Worm (Caenorhabditis elegans) whole organism, L3 larva: Measurements from ENCODE around the gene T24E12.1.

Source experiments
- R02D3.7 ChIP-seq: fragments of 150-350 bp; optimal IDR thresholded peaks from 2 replicates; lab custom pipeline; 2014; ENCODE audit warnings: missing biosample characterization, missing genetic modification characterization
- ZK546.5 ChIP-seq: sonication (generic microtip); optimal IDR thresholded peaks from 2 replicates; lab custom pipeline; 2017; ENCODE audit warnings: missing biosample characterization, missing genetic modification characterization
- aly-2 ChIP-seq: fragments of 150-350 bp; optimal IDR thresholded peaks from 2 replicates; lab custom pipeline; 2014; ENCODE audit warnings: missing biosample characterization, missing genetic modification characterization
- ama-1 ChIP-seq: fragments of 150-350 bp; optimal IDR thresholded peaks from 2 replicates; lab custom pipeline; 2018
- ceh-16 ChIP-seq: sonication (generic microtip); optimal IDR thresholded peaks from 2 replicates; lab custom pipeline; 2017; ENCODE audit warnings: missing biosample characterization, missing genetic modification characterization
- ceh-28 ChIP-seq: fragments of 150-350 bp; optimal IDR thresholded peaks from 2 replicates; lab custom pipeline; 2014; ENCODE audit warnings: missing biosample characterization, missing genetic modification reagents, missing genetic modification characterization
- ceh-82 ChIP-seq: fragments of 150-350 bp; optimal IDR thresholded peaks from 2 replicates; lab custom pipeline; 2014; ENCODE audit warnings: missing biosample characterization, missing genetic modification characterization
- ceh-9 ChIP-seq: sonication (generic microtip); optimal IDR thresholded peaks from 2 replicates; lab custom pipeline; 2018; ENCODE audit warnings: missing biosample characterization, missing genetic modification characterization
- daf-12 ChIP-seq: fragments of 150-350 bp; optimal IDR thresholded peaks from 2 replicates; lab custom pipeline; 2014; ENCODE audit warnings: missing biosample characterization, missing genetic modification reagents, missing genetic modification characterization
- egl-27 ChIP-seq: sonication (generic microtip); optimal IDR thresholded peaks from 4 replicates; lab custom pipeline; 2017; ENCODE audit warnings: missing biosample characterization, missing genetic modification reagents, missing genetic modification characterization
- egl-5 ChIP-seq: fragments of 150-350 bp; optimal IDR thresholded peaks from 2 replicates; lab custom pipeline; 2017; ENCODE audit warnings: missing biosample characterization, missing genetic modification reagents, missing genetic modification characterization, inconsistent platforms
- elt-1 ChIP-seq: fragments of 150-350 bp; optimal IDR thresholded peaks from 2 replicates; lab custom pipeline; 2014; ENCODE audit warnings: missing biosample characterization, missing genetic modification characterization
- elt-2 ChIP-seq: sonication (generic microtip); optimal IDR thresholded peaks from 2 replicates; lab custom pipeline; 2016; ENCODE audit warnings: missing genetic modification reagents, mild to moderate bottlenecking, missing genetic modification characterization, missing compliant biosample characterization
- elt-3 ChIP-seq, 3 experiments: fragments of 150-350 bp in 1 of 3; sonication (generic microtip) in 2 of 3; optimal IDR thresholded peaks; 2 replicates in 2 of 3; 4 replicates in 1 of 3; lab custom pipeline; 2014 to 2017; ENCODE audit warnings: missing biosample characterization in 3 of 3, missing genetic modification characterization in 3 of 3
- eor-1 ChIP-seq, 2 experiments: fragments of 150-350 bp; optimal IDR thresholded peaks; 2 replicates each; lab custom pipeline; 2014 to 2018; ENCODE audit warnings: missing biosample characterization in 2 of 2, missing genetic modification characterization in 2 of 2
- fkh-10 ChIP-seq: sonication (generic microtip); optimal IDR thresholded peaks from 2 replicates; lab custom pipeline; 2017; ENCODE audit warnings: missing biosample characterization, missing genetic modification reagents, missing genetic modification characterization
- fkh-2 ChIP-seq: fragments of 150-350 bp; optimal IDR thresholded peaks from 2 replicates; lab custom pipeline; 2014; ENCODE audit warnings: missing biosample characterization, missing genetic modification reagents, missing genetic modification characterization
- fos-1 ChIP-seq: fragments of 150-350 bp; optimal IDR thresholded peaks from 2 replicates; lab custom pipeline; 2014; ENCODE audit warnings: missing biosample characterization, missing genetic modification characterization
- hmg-11 ChIP-seq: sonication (generic microtip); optimal IDR thresholded peaks from 2 replicates; lab custom pipeline; 2016; ENCODE audit warnings: missing genetic modification characterization, missing compliant biosample characterization
- jun-1 ChIP-seq: fragments of 150-350 bp; optimal IDR thresholded peaks from 2 replicates; lab custom pipeline; 2014; ENCODE audit warnings: missing biosample characterization, missing genetic modification reagents, missing genetic modification characterization
- lin-15B ChIP-seq: fragments of 150-350 bp; optimal IDR thresholded peaks from 2 replicates; lab custom pipeline; 2014; ENCODE audit warnings: missing biosample characterization, missing genetic modification characterization
- lin-39 ChIP-seq: fragments of 150-350 bp; optimal IDR thresholded peaks from 2 replicates; lab custom pipeline; 2018; ENCODE audit warnings: missing biosample characterization, missing genetic modification reagents, missing genetic modification characterization
- lsy-12 ChIP-seq: sonication (generic microtip); optimal IDR thresholded peaks from 2 replicates; lab custom pipeline; 2016; ENCODE audit warnings: mild to moderate bottlenecking, missing genetic modification characterization, missing compliant biosample characterization
- mdl-1 ChIP-seq: fragments of 150-350 bp; optimal IDR thresholded peaks from 2 replicates; lab custom pipeline; 2014; ENCODE audit warnings: missing biosample characterization, missing genetic modification characterization
- mml-1 ChIP-seq: fragments of 150-350 bp; sonication (generic microtip); optimal IDR thresholded peaks from 3 replicates; lab custom pipeline; 2014; ENCODE audit warnings: missing biosample characterization, missing genetic modification characterization
- nfya-1 ChIP-seq: sonication (generic microtip); optimal IDR thresholded peaks from 2 replicates; lab custom pipeline; 2017; ENCODE audit warnings: missing genetic modification characterization, mild to moderate bottlenecking, missing compliant biosample characterization, antibody characterized with exemption, moderate library complexity; ENCODE audit not compliant: insufficient read depth
- nhr-11 ChIP-seq: fragments of 150-350 bp; optimal IDR thresholded peaks from 2 replicates; lab custom pipeline; 2014; ENCODE audit warnings: missing biosample characterization, missing genetic modification characterization
- nhr-12 ChIP-seq: fragments of 150-350 bp; optimal IDR thresholded peaks from 2 replicates; lab custom pipeline; 2014; ENCODE audit warnings: missing biosample characterization, missing genetic modification characterization
- nhr-23 ChIP-seq: fragments of 150-350 bp; optimal IDR thresholded peaks from 2 replicates; lab custom pipeline; 2014; ENCODE audit warnings: missing biosample characterization, missing genetic modification reagents, missing genetic modification characterization
- nhr-237 ChIP-seq: fragments of 150-350 bp; optimal IDR thresholded peaks from 2 replicates; lab custom pipeline; 2014; ENCODE audit warnings: missing biosample characterization, missing genetic modification characterization
- nhr-25 ChIP-seq: sonication (generic microtip); optimal IDR thresholded peaks from 2 replicates; lab custom pipeline; 2017; ENCODE audit warnings: missing biosample characterization, missing genetic modification characterization
- nhr-28 ChIP-seq: fragments of 150-350 bp; optimal IDR thresholded peaks from 2 replicates; lab custom pipeline; 2014; ENCODE audit warnings: missing biosample characterization, missing genetic modification characterization
- nhr-43 ChIP-seq: sonication (generic microtip); optimal IDR thresholded peaks from 2 replicates; lab custom pipeline; 2016; ENCODE audit warnings: mild to moderate bottlenecking, missing genetic modification characterization, missing compliant biosample characterization; ENCODE audit not compliant: poor library complexity, severe bottlenecking
- nhr-67 ChIP-seq: fragments of 150-350 bp; optimal IDR thresholded peaks from 2 replicates; lab custom pipeline; 2014; ENCODE audit warnings: missing biosample characterization, missing genetic modification characterization
- nhr-76 ChIP-seq: fragments of 150-350 bp; sonication (generic microtip); optimal IDR thresholded peaks from 5 replicates; lab custom pipeline; 2014; ENCODE audit warnings: missing biosample characterization, missing genetic modification characterization
- nhr-77 ChIP-seq: fragments of 150-350 bp; optimal IDR thresholded peaks from 2 replicates; lab custom pipeline; 2014; ENCODE audit warnings: missing biosample characterization, missing genetic modification characterization
- pha-4 ChIP-seq: fragments of 150-350 bp; optimal IDR thresholded peaks from 2 replicates; lab custom pipeline; 2014; ENCODE audit warnings: missing biosample characterization, missing genetic modification reagents, missing genetic modification characterization
- pqm-1 ChIP-seq: fragments of 150-350 bp; optimal IDR thresholded peaks from 2 replicates; lab custom pipeline; 2017; ENCODE audit warnings: missing biosample characterization, missing genetic modification characterization, inconsistent platforms
- sea-2 ChIP-seq: fragments of 150-350 bp; sonication (generic microtip); optimal IDR thresholded peaks from 4 replicates; lab custom pipeline; 2014; ENCODE audit warnings: missing biosample characterization, missing genetic modification reagents, missing genetic modification characterization
- skn-1 ChIP-seq: fragments of 150-350 bp; optimal IDR thresholded peaks from 2 replicates; lab custom pipeline; 2014; ENCODE audit warnings: missing biosample characterization, missing genetic modification characterization
- snpc-4 ChIP-seq: fragments of 150-350 bp; optimal IDR thresholded peaks from 2 replicates; lab custom pipeline; 2014; ENCODE audit warnings: missing biosample characterization, missing genetic modification characterization
- tbx-2 ChIP-seq: sonication (generic microtip); optimal IDR thresholded peaks from 2 replicates; lab custom pipeline; 2016; ENCODE audit warnings: mild to moderate bottlenecking, missing genetic modification characterization, missing compliant biosample characterization
- unc-39 ChIP-seq: sonication (generic microtip); optimal IDR thresholded peaks from 4 replicates; lab custom pipeline; 2017; ENCODE audit warnings: missing biosample characterization, missing genetic modification characterization
- unc-62 ChIP-seq: fragments of 150-350 bp; sonication (generic microtip); optimal IDR thresholded peaks from 4 replicates; lab custom pipeline; 2014; ENCODE audit warnings: missing biosample characterization, missing genetic modification reagents, missing genetic modification characterization
- zag-1 ChIP-seq: fragments of 150-350 bp; optimal IDR thresholded peaks from 2 replicates; lab custom pipeline; 2014; ENCODE audit warnings: missing biosample characterization, missing genetic modification characterization
- ztf-11 ChIP-seq: fragments of 150-350 bp; optimal IDR thresholded peaks from 2 replicates; lab custom pipeline; 2014; ENCODE audit warnings: missing biosample characterization, missing genetic modification characterization
- ztf-4 ChIP-seq: fragments of 150-350 bp; optimal IDR thresholded peaks from 2 replicates; lab custom pipeline; 2014; ENCODE audit warnings: missing biosample characterization, missing genetic modification characterization

T24E12.1 gene

ce11 chrII:3805518-3805917 is 20.2 kb downstream of the T24E12.1 start:
- no peak for TF ChIP-seq nhr-237 (tag; lab: Kevin White, UChicago)

DNA sequence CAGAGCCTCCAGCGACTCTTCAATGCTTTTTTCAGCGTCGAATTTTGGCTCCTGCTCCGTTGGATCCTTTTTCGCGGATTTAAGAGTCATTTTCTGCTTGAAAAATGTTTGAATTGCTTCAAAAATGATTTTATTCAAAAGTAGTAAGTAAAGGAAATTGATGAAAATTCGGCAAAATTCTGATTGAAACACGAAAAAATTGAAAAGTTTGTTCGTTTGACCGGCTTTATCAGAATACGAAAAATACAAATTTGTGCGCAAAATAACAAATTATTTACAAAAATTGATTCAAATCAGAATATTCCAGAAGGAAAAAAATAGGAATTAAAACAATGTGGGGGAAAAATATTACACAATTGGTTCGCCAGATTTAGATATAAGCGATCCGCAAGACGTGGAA is 21.6 kb downstream of the T24E12.1 start, which contains the start of gene F54D10.4:
TSS of gene F54D10.4 (minus strand) at position 101 of the 400 bp plus-strand sequence.
- TF ChIP-seq ztf-4 (tag; lab: Kevin White, UChicago) (no peak), skn-1 (no peak)

DNA sequence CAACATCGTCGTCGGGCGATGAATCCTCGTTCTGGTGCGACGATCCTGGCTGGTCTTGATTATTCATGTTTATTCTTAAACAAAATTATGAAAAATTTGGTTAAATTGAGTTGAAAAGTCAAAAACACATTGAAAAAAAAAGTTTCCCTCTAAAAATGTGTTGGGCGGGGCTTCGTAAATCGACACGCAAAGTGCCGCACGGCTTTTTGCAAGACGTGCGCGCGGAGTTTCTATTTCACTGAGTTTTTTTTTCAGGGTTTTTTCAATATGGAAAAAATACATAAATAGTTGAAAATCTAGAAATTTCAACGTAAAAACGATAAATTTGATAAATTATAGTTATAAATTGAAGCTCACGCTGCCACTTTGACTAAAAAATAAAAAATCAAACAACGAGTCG is 22.7 kb downstream of the T24E12.1 start, which contains the start of gene F54D10.5:
TSS of gene F54D10.5 (minus strand) at position 74 of the 400 bp plus-strand sequence.
- TF ChIP-seq elt-3 (tag; optimal IDR thresholded peaks at IDR 0.05; lab: Kevin White, UChicago) = no peak
- no peak for TF ChIP-seq ama-1 (lab: Kevin White, UChicago)
- TF ChIP-seq pha-4 = no peak
- TF ChIP-seq nhr-237 (tag; lab: Kevin White, UChicago) = no peak
- TF ChIP-seq zag-1 (tag; lab: Kevin White, UChicago) = no peak
- TF ChIP-seq fos-1 (tag; lab: Kevin White, UChicago) = no peak
- no peak for TF ChIP-seq fkh-10
- TF ChIP-seq nfya-1 (tag; lab: Kevin White, UChicago) = peak; percentile 89
- no peak for TF ChIP-seq lsy-12
- TF ChIP-seq sea-2 = no peak
- no peak for TF ChIP-seq unc-62 (GFP tag; lab: Kevin White, UChicago)
- TF ChIP-seq ceh-82 = no peak
- no peak for TF ChIP-seq ceh-28 (tag; lab: Kevin White, UChicago)
- no peak for TF ChIP-seq snpc-4 (tag; lab: Kevin White, UChicago)
- no peak for TF ChIP-seq aly-2 (tag; lab: Kevin White, UChicago)
- no peak for TF ChIP-seq nhr-11
- TF ChIP-seq nhr-43 (tag; lab: Kevin White, UChicago) = peak; percentile 71
- no peak for TF ChIP-seq nhr-12
- TF ChIP-seq R02D3.7 (tag; lab: Kevin White, UChicago) = peak; percentile 99
- no peak for TF ChIP-seq daf-12 (tag; lab: Kevin White, UChicago)
- TF ChIP-seq nhr-25 (tag; lab: Kevin White, UChicago) = peak; percentile 4
- no peak for TF ChIP-seq mdl-1 (tag; lab: Kevin White, UChicago)
- peak; percentile 14 for TF ChIP-seq skn-1
- TF ChIP-seq tbx-2 (tag; lab: Kevin White, UChicago) = no peak
- TF ChIP-seq egl-5 (tag; lab: Kevin White, UChicago) = peak; percentile 30
- TF ChIP-seq nhr-23 (tag; lab: Kevin White, UChicago) = peak; percentile 66
- no peak for TF ChIP-seq elt-1 (tag; lab: Kevin White, UChicago)
- TF ChIP-seq elt-2 (tag; lab: Kevin White, UChicago) = peak; percentile 63
- no peak for TF ChIP-seq nhr-28
- TF ChIP-seq lin-39 (tag; lab: Kevin White, UChicago) = peak; percentile 64
- no peak for TF ChIP-seq jun-1
- no peak for TF ChIP-seq ztf-4 (tag; lab: Kevin White, UChicago)
- peak; percentile 71 for TF ChIP-seq lin-15B (tag; lab: Kevin White, UChicago)
- TF ChIP-seq fkh-2 = no peak
- TF ChIP-seq ZK546.5 (tag; lab: Kevin White, UChicago) = no peak
- TF ChIP-seq nhr-77 = no peak
- no peak for TF ChIP-seq nhr-76 (tag; lab: Kevin White, UChicago)
- TF ChIP-seq ceh-9 (tag; lab: Kevin White, UChicago) = no peak
- no peak for TF ChIP-seq ceh-16 (tag; lab: Kevin White, UChicago)
- TF ChIP-seq mml-1 (tag; lab: Kevin White, UChicago) = no peak
- TF ChIP-seq pqm-1 = peak; percentile 38
- TF ChIP-seq egl-27 (tag; lab: Kevin White, UChicago) = no peak
- TF ChIP-seq hmg-11 (tag; lab: Kevin White, UChicago) = no peak
- no peak for TF ChIP-seq ztf-11 (tag; lab: Kevin White, UChicago)
- no peak for TF ChIP-seq unc-39 (tag; lab: Kevin White, UChicago)
- no peak for TF ChIP-seq nhr-67 (tag; lab: Kevin White, UChicago)
- TF ChIP-seq eor-1 (tag; optimal IDR thresholded peaks at IDR 0.05; lab: Kevin White, UChicago) = no peak
